Worm (Caenorhabditis elegans): ENCODE data around the gene K11H12.8.

The K11H12.8 gene

ce11 chrIV:648362-648761 is 6.8 kb upstream of the K11H12.8 start:
- no peak for TF ChIP-seq lin-39 (tag; optimal IDR thresholded peaks at IDR 0.05)
- TF ChIP-seq mdl-1 (tag; optimal IDR thresholded peaks at IDR 0.05) = no peak
- TF ChIP-seq nhr-12 (tag; optimal IDR thresholded peaks at IDR 0.05) = no peak
- TF ChIP-seq unc-39 (tag; optimal IDR thresholded peaks at IDR 0.05) = no peak
- no peak for TF ChIP-seq ceh-16 (tag; optimal IDR thresholded peaks at IDR 0.05)
- TF ChIP-seq nhr-23 (tag; optimal IDR thresholded peaks at IDR 0.05) = no peak
- no peak for TF ChIP-seq mab-5 (tag; optimal IDR thresholded peaks at IDR 0.05)
- TF ChIP-seq fos-1 (tag; optimal IDR thresholded peaks at IDR 0.05) = no peak
- no peak for TF ChIP-seq unc-55 (GFP tag; optimal IDR thresholded peaks at IDR 0.05)
- TF ChIP-seq sem-4 (tag; optimal IDR thresholded peaks at IDR 0.05) = no peak
- TF ChIP-seq peb-1 (tag; optimal IDR thresholded peaks at IDR 0.05) = no peak
- no peak for TF ChIP-seq nhr-6 (tag; optimal IDR thresholded peaks at IDR 0.05)
- no peak for TF ChIP-seq ztf-11 (tag; optimal IDR thresholded peaks at IDR 0.05)
- TF ChIP-seq nhr-77 (tag; optimal IDR thresholded peaks at IDR 0.05) = no peak
- no peak for TF ChIP-seq ama-1 (optimal IDR thresholded peaks at IDR 0.05)
- TF ChIP-seq zag-1 (tag; optimal IDR thresholded peaks at IDR 0.05) = no peak
- TF ChIP-seq egl-27 (tag; optimal IDR thresholded peaks at IDR 0.05) = no peak
- TF ChIP-seq ZK546.5 (tag; optimal IDR thresholded peaks at IDR 0.05) = no peak
- TF ChIP-seq mbf-1 (tag; optimal IDR thresholded peaks at IDR 0.05) = no peak

ce11 chrIV:649365-649764 is 5.8 kb upstream of the K11H12.8 start, which contains the start of gene K11H12.9:
Gene K11H12.9 (plus strand): TSS chrIV:649665.
- TF ChIP-seq lin-11 (tag; optimal IDR thresholded peaks at IDR 0.05) (no peak), zag-1 (tag; optimal IDR thresholded peaks at IDR 0.05) (no peak), egl-27 (tag; optimal IDR thresholded peaks at IDR 0.05) (no peak), lin-39 (tag; optimal IDR thresholded peaks at IDR 0.05) (no peak), ceh-16 (tag; optimal IDR thresholded peaks at IDR 0.05) (no peak), gmeb-1 (tag; optimal IDR thresholded peaks at IDR 0.05) (no peak), elt-1 (tag; optimal IDR thresholded peaks at IDR 0.05) (no peak), dmd-4 (tag; optimal IDR thresholded peaks at IDR 0.05) (no peak), mbf-1 (tag; optimal IDR thresholded peaks at IDR 0.05) (no peak), nhr-6 (tag; optimal IDR thresholded peaks at IDR 0.05) (no peak), blmp-1 (tag; optimal IDR thresholded peaks at IDR 0.05; ENCODE audit: insufficient read depth) (no peak), unc-39 (tag; optimal IDR thresholded peaks at IDR 0.05) (no peak), elt-3 (tag; optimal IDR thresholded peaks at IDR 0.05) (no peak), nhr-129 (tag; optimal IDR thresholded peaks at IDR 0.05) (no peak), lin-13 (GFP tag; optimal IDR thresholded peaks at IDR 0.05) (no peak), sma-9 (GFP tag; optimal IDR thresholded peaks at IDR 0.05) (no peak), sma-9 (tag; optimal IDR thresholded peaks at IDR 0.05) (no peak), nhr-21 (tag; optimal IDR thresholded peaks at IDR 0.05) (no peak), nhr-12 (tag; optimal IDR thresholded peaks at IDR 0.05) (no peak), nhr-237 (tag; optimal IDR thresholded peaks at IDR 0.05) (no peak), ama-1 (optimal IDR thresholded peaks at IDR 0.05) (no peak)

- TF ChIP-seq egl-27 (tag; optimal IDR thresholded peaks at IDR 0.05) (no peak), unc-39 (tag; optimal IDR thresholded peaks at IDR 0.05) (no peak), lin-39 (tag; optimal IDR thresholded peaks at IDR 0.05) (no peak), elt-1 (tag; optimal IDR thresholded peaks at IDR 0.05) (no peak), zag-1 (tag; optimal IDR thresholded peaks at IDR 0.05) (no peak), nhr-23 (tag; optimal IDR thresholded peaks at IDR 0.05) (no peak), ztf-1 (GFP tag; conservative IDR thresholded peaks at IDR 0.05) (no peak), elt-3 (tag; optimal IDR thresholded peaks at IDR 0.05) (no peak), blmp-1 (tag; optimal IDR thresholded peaks at IDR 0.05; ENCODE audit: insufficient read depth) (no peak), nhr-12 (tag; optimal IDR thresholded peaks at IDR 0.05) (no peak), C34F6.9 (tag; optimal IDR thresholded peaks at IDR 0.05) (no peak), dmd-4 (tag; optimal IDR thresholded peaks at IDR 0.05) (no peak), skn-1 (tag; optimal IDR thresholded peaks at IDR 0.05) (no peak), crh-2 (tag; optimal IDR thresholded peaks at IDR 0.05) (no peak), ztf-11 (tag; optimal IDR thresholded peaks at IDR 0.05) (no peak), sma-3 (GFP tag; optimal IDR thresholded peaks at IDR 0.05) (no peak), alr-1 (tag; optimal IDR thresholded peaks at IDR 0.05) (no peak)
Observed at ce11 chrIV:653138-653848, 1.9 kb upstream of the K11H12.8 start, which contains the start of gene K11H12.1. Gene K11H12.1 (minus strand): TSS chrIV:653421.

- TF ChIP-seq peb-1 (tag; optimal IDR thresholded peaks at IDR 0.05) (no peak), egl-27 (tag; optimal IDR thresholded peaks at IDR 0.05) (no peak), ama-1 (optimal IDR thresholded peaks at IDR 0.05) (no peak), aly-2 (tag; optimal IDR thresholded peaks at IDR 0.05) (no peak), nhr-23 (tag; optimal IDR thresholded peaks at IDR 0.05) (no peak), ztf-11 (tag; optimal IDR thresholded peaks at IDR 0.05) (no peak), lin-13 (GFP tag; optimal IDR thresholded peaks at IDR 0.05) (no peak), lin-11 (tag; optimal IDR thresholded peaks at IDR 0.05) (no peak), sma-3 (GFP tag; optimal IDR thresholded peaks at IDR 0.05) (no peak), Y55F3AM.14 (GFP tag; optimal IDR thresholded peaks at IDR 0.05) (no peak), unc-55 (GFP tag; optimal IDR thresholded peaks at IDR 0.05) (no peak), dmd-4 (tag; optimal IDR thresholded peaks at IDR 0.05) (no peak), nhr-21 (tag; optimal IDR thresholded peaks at IDR 0.05) (no peak), ceh-82 (tag; optimal IDR thresholded peaks at IDR 0.05) (no peak), nhr-129 (tag; optimal IDR thresholded peaks at IDR 0.05) (no peak), alr-1 (tag; optimal IDR thresholded peaks at IDR 0.05) (no peak), ZK546.5 (tag; optimal IDR thresholded peaks at IDR 0.05) (no peak)
Observed at ce11 chrIV:657046-657445, 1.9 kb downstream of the K11H12.8 start.
